Worm (Caenorhabditis elegans): ENCODE data around the gene sre-56.

The sre-56 gene

DNA sequence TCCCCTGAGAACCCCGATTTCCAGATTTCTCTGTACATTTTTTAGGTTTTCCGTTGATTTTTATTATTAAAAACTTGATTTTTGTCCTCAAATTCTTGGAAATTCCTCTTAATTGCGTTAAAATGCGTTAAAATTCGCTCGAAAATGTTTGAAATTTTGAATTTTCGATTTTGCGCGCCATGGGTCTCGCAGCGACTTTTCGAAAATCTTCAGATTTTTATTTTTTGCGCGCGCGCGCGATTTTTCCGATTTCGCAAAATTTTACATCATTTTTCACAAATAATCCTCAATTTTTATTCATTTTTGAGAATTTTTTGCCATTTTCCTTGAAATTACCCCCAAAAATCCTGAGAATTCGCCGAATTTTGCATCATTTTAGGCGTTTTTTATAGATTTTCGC is 40.2 kb upstream of the sre-56 start:
- no peak for TF ChIP-seq elt-1 (tag; optimal IDR thresholded peaks at IDR 0.05)
- TF ChIP-seq nhr-67 (tag; optimal IDR thresholded peaks at IDR 0.05) = no peak
- TF ChIP-seq elt-2 (tag; optimal IDR thresholded peaks at IDR 0.05) = no peak
- no peak for TF ChIP-seq egl-5 (tag; optimal IDR thresholded peaks at IDR 0.05)
- no peak for TF ChIP-seq ZK546.5 (tag; optimal IDR thresholded peaks at IDR 0.05)
- TF ChIP-seq ztf-4 (tag; optimal IDR thresholded peaks at IDR 0.05) = no peak
- TF ChIP-seq snpc-4 (tag; optimal IDR thresholded peaks at IDR 0.05) = no peak
- TF ChIP-seq unc-39 (tag; optimal IDR thresholded peaks at IDR 0.05) = no peak
- TF ChIP-seq lin-39 (tag; optimal IDR thresholded peaks at IDR 0.05) = no peak
- no peak for TF ChIP-seq R02D3.7 (tag; optimal IDR thresholded peaks at IDR 0.05)
- no peak for TF ChIP-seq nhr-11 (tag; optimal IDR thresholded peaks at IDR 0.05)
- TF ChIP-seq ztf-11 (tag; optimal IDR thresholded peaks at IDR 0.05) = no peak
- no peak for TF ChIP-seq pha-4 (tag; optimal IDR thresholded peaks at IDR 0.05)
- TF ChIP-seq aly-2 (tag; optimal IDR thresholded peaks at IDR 0.05) = no peak
- no peak for TF ChIP-seq daf-12 (tag; optimal IDR thresholded peaks at IDR 0.05)
- TF ChIP-seq ceh-9 (tag; optimal IDR thresholded peaks at IDR 0.05) = no peak
- no peak for TF ChIP-seq nhr-12 (tag; optimal IDR thresholded peaks at IDR 0.05)
- TF ChIP-seq ama-1 (optimal IDR thresholded peaks at IDR 0.05) = no peak

DNA sequence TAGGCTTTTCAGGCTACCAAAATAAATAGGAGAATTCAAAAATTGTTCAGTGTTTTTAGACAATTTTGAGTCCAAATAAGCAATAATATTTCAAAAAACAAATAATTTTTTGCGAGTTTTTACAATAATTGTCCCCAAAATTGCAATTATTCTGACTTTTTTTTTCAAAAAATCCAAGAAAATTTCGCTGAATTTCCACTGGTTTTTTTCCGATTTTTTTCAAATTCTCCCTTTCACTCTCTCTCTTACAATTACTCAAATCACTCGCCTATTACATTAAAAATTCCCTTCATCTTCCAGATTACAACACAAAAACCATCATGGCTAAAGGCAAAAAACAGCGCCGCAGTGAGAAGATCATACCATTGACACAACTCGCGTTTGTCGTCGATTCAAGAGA is 35.2 kb upstream of the sre-56 start, which contains the start of gene Y57A10A.31:
Gene Y57A10A.31, plus strand, starts transcription at position 301 of the 400 bp plus-strand sequence.
- TF ChIP-seq egl-5 (tag; optimal IDR thresholded peaks at IDR 0.05) (no peak), skn-1 (tag; optimal IDR thresholded peaks at IDR 0.05) (no peak), egl-27 (tag; optimal IDR thresholded peaks at IDR 0.05) (no peak), ceh-28 (tag; optimal IDR thresholded peaks at IDR 0.05) (no peak), elt-1 (tag; optimal IDR thresholded peaks at IDR 0.05) (no peak), fkh-10 (GFP tag; optimal IDR thresholded peaks at IDR 0.05) (no peak), ceh-16 (tag; optimal IDR thresholded peaks at IDR 0.05) (no peak), R02D3.7 (tag; optimal IDR thresholded peaks at IDR 0.05) (no peak), nfya-1 (tag; optimal IDR thresholded peaks at IDR 0.05; ENCODE audit: insufficient read depth) (no peak), fos-1 (tag; optimal IDR thresholded peaks at IDR 0.05) (no peak), aly-2 (tag; optimal IDR thresholded peaks at IDR 0.05) (no peak), lin-15B (tag; optimal IDR thresholded peaks at IDR 0.05) (no peak), pqm-1 (tag; optimal IDR thresholded peaks at IDR 0.05) (no peak), unc-62 (GFP tag; optimal IDR thresholded peaks at IDR 0.05) (no peak), ceh-82 (tag; optimal IDR thresholded peaks at IDR 0.05) (no peak), pha-4 (tag; optimal IDR thresholded peaks at IDR 0.05) (no peak), zag-1 (tag; optimal IDR thresholded peaks at IDR 0.05) (no peak), hmg-11 (tag; optimal IDR thresholded peaks at IDR 0.05) (no peak)

DNA sequence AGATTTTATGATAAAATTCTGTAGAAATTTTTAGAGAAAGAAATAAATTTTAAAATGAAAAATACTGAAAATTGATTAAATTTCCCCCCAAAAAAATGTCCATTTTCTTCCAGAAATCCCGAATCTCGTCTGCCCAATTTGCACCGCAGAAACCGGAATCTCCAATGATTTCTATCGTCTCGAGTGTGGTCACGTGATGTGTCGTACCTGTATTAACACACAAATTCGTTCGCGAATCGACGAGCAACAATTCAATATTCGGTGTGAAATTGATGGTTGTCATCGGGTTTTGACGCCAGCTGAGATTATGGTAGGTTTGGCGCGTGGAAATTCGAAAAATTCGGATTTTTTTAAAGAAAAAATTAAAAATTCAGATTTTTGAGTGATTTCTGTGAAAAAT is 27.7 kb upstream of the sre-56 start:
- no peak for TF ChIP-seq nhr-237 (tag; optimal IDR thresholded peaks at IDR 0.05)
- no peak for TF ChIP-seq fkh-2 (tag; optimal IDR thresholded peaks at IDR 0.05)
- no peak for TF ChIP-seq nhr-67 (tag; optimal IDR thresholded peaks at IDR 0.05)
- TF ChIP-seq snpc-4 (tag; optimal IDR thresholded peaks at IDR 0.05) = no peak
- no peak for TF ChIP-seq mml-1 (tag; optimal IDR thresholded peaks at IDR 0.05)
- no peak for TF ChIP-seq pqm-1 (tag; optimal IDR thresholded peaks at IDR 0.05)
- no peak for TF ChIP-seq ceh-28 (tag; optimal IDR thresholded peaks at IDR 0.05)
- TF ChIP-seq egl-27 (tag; optimal IDR thresholded peaks at IDR 0.05) = no peak
- TF ChIP-seq nhr-43 (tag; optimal IDR thresholded peaks at IDR 0.05; ENCODE audit: poor library complexity, severe bottlenecking) = no peak
- TF ChIP-seq hmg-11 (tag; optimal IDR thresholded peaks at IDR 0.05) = no peak

DNA sequence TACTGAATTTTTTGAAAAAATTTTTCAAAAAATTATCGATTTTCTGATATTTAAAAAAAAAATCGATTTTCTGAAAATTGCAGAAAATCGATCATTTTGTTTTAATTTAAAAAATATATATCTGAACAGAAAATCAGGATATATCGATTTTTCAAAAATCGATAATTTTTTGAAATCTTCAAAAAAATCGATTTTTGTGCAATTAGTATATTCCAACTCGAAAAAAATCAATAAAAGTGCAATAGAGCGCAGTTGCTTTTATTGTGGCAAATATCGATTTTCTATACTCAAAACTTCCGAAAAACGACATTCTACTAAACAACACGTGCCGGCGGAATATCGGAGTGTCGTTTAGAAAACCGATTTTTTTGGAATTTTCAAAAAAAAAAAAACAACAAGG is 23.6 kb upstream of the sre-56 start:
- TF ChIP-seq nhr-25 (tag; optimal IDR thresholded peaks at IDR 0.05) (no peak), ceh-28 (tag; optimal IDR thresholded peaks at IDR 0.05) (peak; percentile 93)

DNA sequence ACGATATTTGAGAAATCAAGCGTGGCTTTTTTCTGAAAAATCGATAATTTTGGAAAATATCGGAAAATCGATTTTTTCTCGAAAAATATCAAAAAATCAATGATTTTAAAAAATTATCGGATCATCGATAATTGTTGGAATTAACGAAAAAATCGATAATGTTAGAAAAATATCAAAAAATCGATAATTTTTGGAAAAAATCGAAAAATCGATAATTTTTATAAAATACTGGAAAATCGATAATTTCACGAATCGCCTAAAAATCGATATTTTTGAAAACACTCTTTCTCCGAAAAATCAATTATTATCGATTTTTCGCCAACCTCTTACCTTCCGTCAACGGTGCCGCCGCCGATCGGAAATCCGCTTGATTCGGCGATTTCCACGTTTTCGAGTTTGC is 23.0 kb upstream of the sre-56 start:
- TF ChIP-seq ceh-82 (tag; optimal IDR thresholded peaks at IDR 0.05) = no peak
- peak; percentile 98 for TF ChIP-seq ceh-28 (tag; optimal IDR thresholded peaks at IDR 0.05)

Data from whole organism, L3 larva.